Worm (Caenorhabditis elegans): Measurements from ENCODE around the gene H06I04.3.

DNA sequence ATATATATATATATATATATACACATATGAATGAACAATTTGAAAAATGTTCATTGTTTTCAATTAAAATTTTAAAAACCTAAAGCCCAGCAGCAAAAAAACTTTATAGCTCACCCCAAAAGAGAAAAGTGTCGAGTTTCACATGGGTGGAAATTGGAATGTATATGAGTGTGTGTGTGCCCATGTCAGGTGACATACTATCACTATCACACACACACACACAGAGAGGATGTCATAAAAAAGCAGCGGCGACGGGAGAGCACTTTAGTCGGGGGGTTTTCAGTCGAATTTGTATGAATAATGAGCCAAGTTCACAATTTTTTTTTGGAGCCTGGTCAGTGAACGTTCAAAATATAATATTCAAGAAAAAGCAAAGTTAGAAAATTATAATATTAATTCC is 49.6 kb downstream of the H06I04.3 start:
- TF ChIP-seq lsl-1 (GFP tag; optimal IDR thresholded peaks at IDR 0.05) = no peak
- TF ChIP-seq F57C9.4 (tag; optimal IDR thresholded peaks at IDR 0.05) = no peak
- no peak for TF ChIP-seq dox-1 (GFP tag; IDR thresholded peaks at IDR 0.05)
